Fruit fly (Drosophila melanogaster): ENCODE measurements around the gene Prx6a.

DNA sequence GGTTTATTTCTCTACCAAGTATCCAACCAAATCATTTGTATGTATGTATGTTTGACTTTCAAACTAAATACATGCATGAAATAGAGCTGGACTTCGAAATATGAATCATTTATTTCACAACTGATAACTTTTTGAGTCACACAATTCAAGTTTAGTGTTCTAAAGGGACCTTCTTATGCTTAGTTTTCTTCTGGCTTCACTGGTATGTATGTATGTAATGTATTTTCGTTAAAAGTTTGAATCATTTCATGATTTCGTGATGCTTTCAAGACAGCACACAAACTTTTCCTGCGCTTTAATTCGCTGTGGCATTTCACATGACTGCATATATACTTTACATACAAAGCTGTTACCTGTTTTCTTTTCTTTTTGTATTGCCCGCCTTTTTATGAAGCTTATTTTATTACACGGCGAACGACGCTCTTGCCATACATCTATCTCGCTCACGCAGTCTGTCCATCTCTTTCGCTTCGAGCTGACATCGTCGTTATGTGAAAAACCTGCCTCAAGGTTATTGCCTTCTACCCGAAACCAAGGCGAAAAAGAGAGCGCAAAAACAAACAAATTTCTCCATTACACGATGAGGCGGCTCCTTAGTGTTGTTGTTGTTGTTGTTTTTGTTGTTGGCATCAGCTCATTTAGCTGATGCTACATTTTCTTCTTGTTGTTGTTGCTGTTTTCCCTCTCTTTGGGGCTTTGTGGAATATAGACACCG is 30.6 kb upstream of the Prx6a start:
- TF ChIP-seq Dfd (GFP tag; optimal IDR thresholded peaks at IDR 0.05), result no peak
- TF ChIP-seq psq (GFP tag; optimal IDR thresholded peaks at IDR 0.05), result peak; percentile 74
- TF ChIP-seq pan (optimal IDR thresholded peaks at IDR 0.05), result no peak
- TF ChIP-seq usp (GFP tag; optimal IDR thresholded peaks at IDR 0.05), result no peak
- TF ChIP-seq CG9705 (GFP tag; optimal IDR thresholded peaks at IDR 0.05), result no peak
- no peak for TF ChIP-seq sv (GFP tag; optimal IDR thresholded peaks at IDR 0.05)
- TF ChIP-seq Dif (GFP tag; optimal IDR thresholded peaks at IDR 0.05; ENCODE audit: partially characterized antibody), result no peak
- TF ChIP-seq Sp1 (GFP tag; optimal IDR thresholded peaks at IDR 0.05), result peak; percentile 33
- TF ChIP-seq Vsx2 (GFP tag; optimal IDR thresholded peaks at IDR 0.05; ENCODE audit: partially characterized antibody), result peak; percentile 7
- TF ChIP-seq OdsH (GFP tag; optimal IDR thresholded peaks at IDR 0.05), result peak; percentile 17
- TF ChIP-seq CrebA (GFP tag; optimal IDR thresholded peaks at IDR 0.05; ENCODE audit: borderline replicate concordance), result no peak
- no peak for TF ChIP-seq rgr (GFP tag; optimal IDR thresholded peaks at IDR 0.05)
- peak; percentile 28 for TF ChIP-seq tai (GFP tag; optimal IDR thresholded peaks at IDR 0.05)

All from whole organism, wandering third instar larva.